Fruit fly (Drosophila melanogaster) Kc167 (cell line): ENCODE results near the gene D1.

Experiments
- Sin3A ChIP-seq: fragments of >200 bp; optimal IDR thresholded peaks from 2 replicates; lab custom pipeline; 2018; ENCODE audit warnings: missing external identifiers
- psq ChIP-seq: fragments of >200 bp; optimal IDR thresholded peaks from 2 replicates; lab custom pipeline; 2017; ENCODE audit warnings: missing external identifiers

DNA sequence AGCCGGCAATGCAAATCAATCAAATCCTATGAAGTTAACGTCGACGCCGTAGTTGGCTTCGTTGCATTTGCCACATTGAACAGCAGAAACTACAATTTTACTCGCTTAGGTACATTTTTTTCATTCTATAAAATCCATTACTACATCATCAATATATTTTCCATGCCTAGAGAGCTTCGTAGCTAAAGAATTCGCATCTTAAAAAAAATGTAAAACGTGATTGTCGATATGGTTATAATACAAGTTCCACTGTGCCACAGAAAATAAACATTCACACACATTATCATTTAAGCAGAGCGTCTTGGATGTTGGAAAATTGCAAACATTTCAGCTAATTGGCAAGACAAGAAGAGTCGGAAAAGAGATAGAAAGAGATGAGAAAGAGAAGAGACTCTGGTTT, 12.5 kb downstream of the D1 start:
- TF ChIP-seq psq (no peak), Sin3A (lab: Kevin White, UChicago) (no peak)
